Worm (Caenorhabditis elegans): ENCODE results near the gene pei-2.

DNA sequence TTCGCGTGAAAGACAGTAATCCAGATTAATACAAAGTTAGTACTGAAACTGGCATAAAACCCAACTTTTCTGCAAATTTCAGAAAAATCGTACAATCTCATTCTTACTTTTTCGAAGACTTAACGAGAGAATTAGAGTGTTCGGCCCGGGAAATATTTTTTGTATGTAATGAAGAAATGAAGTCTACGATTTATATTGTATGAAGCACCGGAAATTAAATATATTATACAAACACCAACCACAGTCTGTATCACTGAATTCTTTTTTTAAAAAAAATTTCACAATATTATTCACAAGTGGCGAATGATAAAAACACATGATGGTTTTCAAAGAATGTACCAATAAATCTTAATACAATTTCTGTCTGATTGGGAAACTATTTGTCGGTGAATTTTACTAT is 41.2 kb upstream of the pei-2 start, which contains the start of gene str-67:
- no peak for TF ChIP-seq pbrm-1 (GFP tag; IDR thresholded peaks at IDR 0.05)
- TF ChIP-seq D2030.7 (GFP tag; IDR thresholded peaks at IDR 0.05) = no peak
- no peak for TF ChIP-seq attf-6 (GFP tag; IDR thresholded peaks at IDR 0.05)
- TF ChIP-seq ceh-40 (GFP tag; IDR thresholded peaks at IDR 0.05) = no peak
- TF ChIP-seq chd-7 (tag; optimal IDR thresholded peaks at IDR 0.05) = no peak
- TF ChIP-seq ztf-6 (GFP tag; IDR thresholded peaks at IDR 0.05) = no peak
- TF ChIP-seq ama-1 (optimal IDR thresholded peaks at IDR 0.05) = no peak
- TF ChIP-seq ama-1 (GFP tag; optimal IDR thresholded peaks at IDR 0.05) = no peak
- TF ChIP-seq hrde-1 (tag; optimal IDR thresholded peaks at IDR 0.05; ENCODE audit: borderline replicate concordance) = no peak
- TF ChIP-seq attf-3 (GFP tag; conservative IDR thresholded peaks at IDR 0.05) = no peak
